Worm (Caenorhabditis elegans): ENCODE measurements around the gene egg-1.

DNA sequence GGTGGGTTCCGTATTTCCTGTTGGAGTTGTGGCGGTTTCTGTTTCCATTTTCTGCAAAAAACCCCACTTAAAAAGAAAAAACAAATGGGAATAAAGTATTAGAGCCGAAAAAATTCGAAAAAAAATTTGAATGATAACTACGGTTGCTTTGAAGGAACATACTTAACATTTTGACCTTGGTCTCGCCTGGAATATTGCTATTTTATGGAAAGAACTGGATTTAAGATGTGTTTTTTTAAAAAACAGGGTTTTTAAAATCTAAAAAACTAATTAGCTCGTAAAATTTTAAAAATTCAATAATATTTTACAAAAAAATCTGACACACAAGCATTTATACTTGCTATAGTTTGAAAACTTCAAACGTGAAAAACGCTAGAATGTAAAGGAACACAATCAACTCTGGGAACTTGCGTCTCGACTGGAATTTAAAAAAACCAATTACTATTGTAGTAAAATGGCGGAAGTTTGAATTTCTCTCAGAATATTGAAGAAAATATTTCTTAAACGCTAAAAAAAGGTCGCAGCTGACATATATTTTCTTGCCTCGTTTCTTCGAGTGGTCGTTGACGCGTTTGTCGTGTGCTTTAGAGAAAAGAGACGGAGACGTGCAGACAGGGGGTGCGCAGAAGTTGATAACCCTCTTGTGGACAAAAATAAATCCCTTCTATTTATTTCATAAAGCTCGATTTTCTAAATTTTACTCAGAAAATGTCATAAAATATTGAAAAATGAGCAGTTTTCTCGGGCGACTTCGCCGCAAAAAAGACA, 29.8 kb upstream of the egg-1 start, which contains the start of the genes lgg-3 and rgs-5:
- TF ChIP-seq ztf-11 (tag; optimal IDR thresholded peaks at IDR 0.05): no peak
- no peak for TF ChIP-seq pag-3 (tag; optimal IDR thresholded peaks at IDR 0.05; ENCODE audit: borderline replicate concordance, insufficient read depth)
- TF ChIP-seq lsy-2 (tag; optimal IDR thresholded peaks at IDR 0.05): peak; percentile 30 to 62
- TF ChIP-seq fkh-4 (tag; optimal IDR thresholded peaks at IDR 0.05; ENCODE audit: borderline replicate concordance): no peak
- TF ChIP-seq nhr-11 (tag; optimal IDR thresholded peaks at IDR 0.05): no peak

Measured in whole organism, L1 larva.